Worm (Caenorhabditis elegans) whole organism, L2 larva: Measurements from ENCODE around the gene nspf-2.
"Not testable (repeated sequence)": the region's sequence is repeated elsewhere in the genome, so short reads cannot be mapped to it uniquely, and the experiment has no call there.

Source experiments
- C34F6.9 ChIP-seq: fragments of 150-350 bp; optimal IDR thresholded peaks from 2 replicates; lab custom pipeline; 2014; ENCODE audit warnings: missing biosample characterization, missing genetic modification characterization
- F13H6.1 ChIP-seq: sonication (generic microtip); optimal IDR thresholded peaks from 2 replicates; lab custom pipeline; 2016; ENCODE audit warnings: missing genetic modification characterization, missing compliant biosample characterization
- R02D3.7 ChIP-seq: fragments of 150-350 bp; optimal IDR thresholded peaks from 2 replicates; lab custom pipeline; 2014; ENCODE audit warnings: missing biosample characterization, missing genetic modification characterization
- aly-2 ChIP-seq: fragments of 150-350 bp; optimal IDR thresholded peaks from 2 replicates; lab custom pipeline; 2014; ENCODE audit warnings: missing biosample characterization, missing genetic modification characterization
- ama-1 ChIP-seq: fragments of 150-350 bp; optimal IDR thresholded peaks from 2 replicates; lab custom pipeline; 2018; ENCODE audit warnings: inconsistent platforms
- blmp-1 ChIP-seq: sonication (generic microtip); optimal IDR thresholded peaks from 2 replicates; lab custom pipeline; 2017; ENCODE audit warnings: missing genetic modification characterization, mild to moderate bottlenecking, missing compliant biosample characterization, antibody characterized with exemption, moderate library complexity; ENCODE audit not compliant: insufficient read depth
- ceh-16 ChIP-seq: fragments of 150-350 bp; optimal IDR thresholded peaks from 2 replicates; lab custom pipeline; 2014; ENCODE audit warnings: missing biosample characterization, missing genetic modification characterization
- crh-2 ChIP-seq: sonication (generic microtip); optimal IDR thresholded peaks from 2 replicates; lab custom pipeline; 2017; ENCODE audit warnings: missing biosample characterization, missing genetic modification characterization
- elt-3 ChIP-seq: sonication (generic microtip); optimal IDR thresholded peaks from 2 replicates; lab custom pipeline; 2017; ENCODE audit warnings: missing biosample characterization, missing genetic modification characterization
- fos-1 ChIP-seq: fragments of 150-350 bp; optimal IDR thresholded peaks from 2 replicates; lab custom pipeline; 2014; ENCODE audit warnings: missing biosample characterization, missing genetic modification characterization
- gmeb-1 ChIP-seq: fragments of 150-350 bp; optimal IDR thresholded peaks from 2 replicates; lab custom pipeline; 2014; ENCODE audit warnings: missing biosample characterization, missing genetic modification characterization
- lin-11 ChIP-seq: fragments of 150-350 bp; sonication (generic microtip); optimal IDR thresholded peaks from 2 replicates; lab custom pipeline; 2014; ENCODE audit warnings: missing biosample characterization, missing genetic modification characterization, inconsistent platforms, mixed read lengths
- lin-13 ChIP-seq: fragments of 150-350 bp; optimal IDR thresholded peaks from 2 replicates; lab custom pipeline; 2014; ENCODE audit warnings: missing biosample characterization, missing genetic modification reagents, missing genetic modification characterization
- lsy-2 ChIP-seq, 2 experiments: fragments of 150-350 bp in 1 of 2; sonication (generic microtip) in 1 of 2; optimal IDR thresholded peaks; 2 replicates each; lab custom pipeline; 2014 to 2017; ENCODE audit warnings: missing biosample characterization in 2 of 2, missing genetic modification characterization in 2 of 2
- mab-5 ChIP-seq: fragments of 150-350 bp; optimal IDR thresholded peaks from 2 replicates; lab custom pipeline; 2014; ENCODE audit warnings: missing biosample characterization, missing genetic modification characterization
- mbf-1 ChIP-seq: sonication (generic microtip); optimal IDR thresholded peaks from 2 replicates; lab custom pipeline; 2017; ENCODE audit warnings: missing biosample characterization, missing genetic modification characterization
- nhr-10 ChIP-seq: sonication (generic microtip); optimal IDR thresholded peaks from 2 replicates; lab custom pipeline; 2017; ENCODE audit warnings: missing biosample characterization, missing genetic modification characterization
- nhr-11 ChIP-seq: fragments of 150-350 bp; optimal IDR thresholded peaks from 2 replicates; lab custom pipeline; 2014; ENCODE audit warnings: missing biosample characterization, missing genetic modification characterization
- nhr-21 ChIP-seq: fragments of 150-350 bp; optimal IDR thresholded peaks from 2 replicates; lab custom pipeline; 2014; ENCODE audit warnings: missing biosample characterization, missing genetic modification characterization
- nhr-23 ChIP-seq: fragments of 150-350 bp; optimal IDR thresholded peaks from 2 replicates; lab custom pipeline; 2014; ENCODE audit warnings: missing biosample characterization, missing genetic modification reagents, missing genetic modification characterization
- nhr-237 ChIP-seq: fragments of 150-350 bp; optimal IDR thresholded peaks from 2 replicates; lab custom pipeline; 2014; ENCODE audit warnings: missing biosample characterization, missing genetic modification characterization
- nhr-25 ChIP-seq: fragments of 150-350 bp; sonication (generic microtip); optimal IDR thresholded peaks from 3 replicates; lab custom pipeline; 2014; ENCODE audit warnings: missing biosample characterization, missing genetic modification characterization
- nhr-6 ChIP-seq: fragments of 150-350 bp; optimal IDR thresholded peaks from 2 replicates; lab custom pipeline; 2014; ENCODE audit warnings: missing biosample characterization, missing genetic modification characterization
- nhr-77 ChIP-seq: fragments of 150-350 bp; optimal IDR thresholded peaks from 2 replicates; lab custom pipeline; 2014; ENCODE audit warnings: missing biosample characterization, missing genetic modification characterization
- peb-1 ChIP-seq: fragments of 150-350 bp; optimal IDR thresholded peaks from 2 replicates; lab custom pipeline; 2014; ENCODE audit warnings: missing biosample characterization, missing genetic modification characterization
- sem-4 ChIP-seq: fragments of 150-350 bp; optimal IDR thresholded peaks from 2 replicates; lab custom pipeline; 2014; ENCODE audit warnings: missing biosample characterization, missing genetic modification reagents, missing genetic modification characterization
- sma-3 ChIP-seq: sonication (generic microtip); optimal IDR thresholded peaks from 2 replicates; lab custom pipeline; 2016; ENCODE audit warnings: missing genetic modification reagents, missing genetic modification characterization, missing compliant biosample characterization
- sma-9 ChIP-seq, 2 experiments: fragments of 150-350 bp in 1 of 2; sonication (generic microtip) in 1 of 2; optimal IDR thresholded peaks; 2 replicates each; lab custom pipeline; 2014 to 2016; ENCODE audit warnings: missing genetic modification characterization in 2 of 2, mild to moderate bottlenecking in 1 of 2, missing biosample characterization in 1 of 2, missing compliant biosample characterization in 1 of 2, missing genetic modification reagents in 1 of 2, moderate library complexity in 1 of 2
- snpc-4 ChIP-seq: fragments of 150-350 bp; optimal IDR thresholded peaks from 2 replicates; lab custom pipeline; 2014; ENCODE audit warnings: missing biosample characterization, missing genetic modification characterization
- unc-39 ChIP-seq: fragments of 150-350 bp; optimal IDR thresholded peaks from 2 replicates; lab custom pipeline; 2014; ENCODE audit warnings: missing biosample characterization, missing genetic modification characterization
- zag-1 ChIP-seq: fragments of 150-350 bp; optimal IDR thresholded peaks from 2 replicates; lab custom pipeline; 2014; ENCODE audit warnings: missing biosample characterization, missing genetic modification characterization
- ztf-1 ChIP-seq: fragments of 200-800 bp; sonication (Bioruptor generic); conservative IDR thresholded peaks from 2 replicates; pipeline ENCODE4 v1.3.6; 2022; ENCODE audit warnings: missing genetic modification characterization, missing compliant biosample characterization
- ztf-11 ChIP-seq: sonication (generic microtip); optimal IDR thresholded peaks from 2 replicates; lab custom pipeline; 2017; ENCODE audit warnings: missing biosample characterization, missing genetic modification characterization

The nspf-2 gene

DNA sequence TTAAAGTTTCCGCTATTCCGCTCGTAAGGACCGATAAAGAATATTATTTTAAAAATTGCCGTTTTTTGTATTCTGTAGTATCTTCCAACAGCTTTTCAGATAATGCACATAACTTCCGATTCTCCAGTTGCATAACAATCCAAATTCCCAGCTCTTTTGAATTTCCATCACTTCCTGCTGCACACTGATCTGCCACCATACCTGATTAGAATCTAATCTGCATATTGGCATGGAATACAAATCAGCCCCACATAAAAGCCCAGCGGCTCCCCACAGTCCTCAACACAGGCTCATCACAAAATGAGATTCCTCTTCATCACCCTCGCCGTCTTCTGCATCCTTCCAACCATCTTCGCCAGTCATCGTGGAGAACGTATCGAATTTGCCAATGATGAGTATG is at the start of gene nspf-2:
TSS of gene nspf-2 (plus strand) at position 301 of the 400 bp plus-strand sequence.
- TF ChIP-seq sma-3; aly-2 (tag; lab: Kevin White, UChicago); nhr-11 (tag; lab: Kevin White, UChicago): not testable (repeated sequence)

DNA sequence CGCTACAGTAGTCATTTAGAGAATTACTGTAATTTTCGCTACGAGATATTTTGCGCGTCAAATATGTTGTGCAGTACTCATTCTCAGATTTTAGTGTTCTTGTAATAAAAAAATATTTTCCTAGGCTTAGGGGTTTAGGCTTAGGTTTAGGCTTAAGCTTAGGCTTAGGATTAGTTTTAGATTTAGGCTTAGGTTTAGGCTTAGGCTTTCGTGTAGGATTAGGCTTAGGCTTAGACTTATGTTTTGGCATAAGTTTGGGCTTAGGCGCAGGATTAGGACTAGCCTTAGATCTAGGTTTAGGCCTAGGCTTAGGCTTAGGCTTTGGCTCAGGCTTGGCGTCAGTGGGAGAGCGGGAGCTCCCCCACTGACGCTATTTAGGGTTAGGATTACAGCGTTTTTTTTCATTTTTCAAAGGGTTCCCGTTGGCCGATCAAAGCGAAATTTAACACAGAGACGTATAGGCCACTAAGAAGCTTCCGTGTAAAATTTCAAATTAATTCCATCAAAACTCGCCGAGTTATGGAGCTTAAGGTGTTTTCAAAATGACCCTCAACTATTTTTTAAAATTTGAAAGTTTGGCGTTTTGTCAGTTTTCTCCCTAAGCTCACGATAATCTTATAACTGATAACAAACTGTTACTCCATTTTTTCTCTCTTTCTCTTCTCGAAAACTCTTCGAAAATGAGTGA is 49.2 kb upstream of the nspf-2 start, which contains the start of gene F22E5.8:
TSS of gene F22E5.8 (plus strand) at position 638 of the 688 bp plus-strand sequence.
- TF ChIP-seq fos-1; ama-1 (lab: Kevin White, UChicago); F13H6.1 (tag; lab: Kevin White, UChicago): not testable (repeated sequence)
- TF ChIP-seq, all 48 proteins: peak for 0; not testable (repeated sequence) for 48

DNA sequence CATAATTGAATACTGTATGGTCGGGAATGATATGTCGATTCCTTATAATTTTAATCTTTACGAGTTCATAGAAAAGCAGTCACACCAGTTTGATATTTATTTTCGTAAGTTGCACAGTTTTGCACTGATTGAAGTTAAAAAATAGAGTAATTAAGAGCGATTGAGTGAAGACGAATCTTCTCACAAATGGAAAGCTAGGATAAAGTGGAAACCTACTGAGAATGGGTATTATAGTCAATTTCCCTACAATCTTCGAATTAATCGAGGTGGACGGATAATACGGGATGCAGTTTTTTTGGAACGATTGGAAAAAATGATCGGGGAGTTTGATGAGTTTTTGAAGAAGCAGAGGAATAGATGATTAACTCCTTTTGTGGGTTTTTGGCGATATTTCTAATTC is 47.7 kb upstream of the nspf-2 start, which contains the start of gene F22E5.23:
TSS of gene F22E5.23 (plus strand) at position 301 of the 400 bp plus-strand sequence.
- TF ChIP-seq nhr-237: no peak
- no peak for TF ChIP-seq ama-1 (lab: Kevin White, UChicago)
- TF ChIP-seq zag-1 (tag; lab: Kevin White, UChicago): no peak
- TF ChIP-seq mbf-1 (tag; lab: Kevin White, UChicago): no peak
- TF ChIP-seq nhr-6 (tag; lab: Kevin White, UChicago): no peak
- no peak for TF ChIP-seq lin-11 (tag; lab: Kevin White, UChicago)
- TF ChIP-seq ceh-16: no peak
- no peak for TF ChIP-seq sma-9 (GFP tag; optimal IDR thresholded peaks at IDR 0.05; lab: Kevin White, UChicago)
- no peak for TF ChIP-seq sma-9 (tag; optimal IDR thresholded peaks at IDR 0.05; lab: Kevin White, UChicago)
- no peak for TF ChIP-seq nhr-23
- no peak for TF ChIP-seq elt-3 (tag; lab: Kevin White, UChicago)
- no peak for TF ChIP-seq nhr-11 (tag; lab: Kevin White, UChicago)
- no peak for TF ChIP-seq fos-1
- no peak for TF ChIP-seq nhr-25 (tag; lab: Kevin White, UChicago)
- no peak for TF ChIP-seq lsy-2 (tag; optimal IDR thresholded peaks at IDR 0.05; lab: Kevin White, UChicago)
- TF ChIP-seq snpc-4 (tag; lab: Kevin White, UChicago): no peak
- TF ChIP-seq crh-2 (tag; lab: Kevin White, UChicago): no peak
- no peak for TF ChIP-seq nhr-77 (tag; lab: Kevin White, UChicago)
- no peak for TF ChIP-seq blmp-1
- TF ChIP-seq R02D3.7 (tag; lab: Kevin White, UChicago): no peak

DNA sequence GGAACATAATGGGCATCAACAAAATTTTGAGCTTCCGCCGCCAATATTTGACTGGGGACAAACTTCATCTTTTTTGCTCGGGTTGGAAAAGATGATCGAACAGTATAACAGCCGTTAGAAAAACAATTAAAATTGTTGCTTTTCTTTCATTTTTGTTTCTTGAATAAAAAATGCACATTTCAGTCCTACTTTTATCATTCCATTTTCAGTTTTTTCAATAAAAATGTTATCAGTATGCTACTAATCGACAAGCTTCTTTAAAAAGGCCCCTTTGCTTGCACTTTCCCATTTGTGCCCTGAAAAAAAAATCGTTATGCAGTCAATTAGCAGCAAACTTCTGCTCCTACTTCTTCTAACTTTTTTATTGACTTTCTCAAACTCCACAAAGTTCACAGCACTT is 46.9 kb upstream of the nspf-2 start, which contains the start of gene F22E5.7:
TSS of gene F22E5.7 (plus strand) at position 301 of the 400 bp plus-strand sequence.
- TF ChIP-seq unc-39 (tag; lab: Kevin White, UChicago) (no peak), ztf-1 (GFP tag; lab: Robert Waterston, UW) (no peak), mab-5 (tag; lab: Kevin White, UChicago) (no peak), gmeb-1 (tag; lab: Kevin White, UChicago) (no peak), crh-2 (tag; lab: Kevin White, UChicago) (no peak), aly-2 (tag; lab: Kevin White, UChicago) (no peak), ceh-16 (no peak)

DNA sequence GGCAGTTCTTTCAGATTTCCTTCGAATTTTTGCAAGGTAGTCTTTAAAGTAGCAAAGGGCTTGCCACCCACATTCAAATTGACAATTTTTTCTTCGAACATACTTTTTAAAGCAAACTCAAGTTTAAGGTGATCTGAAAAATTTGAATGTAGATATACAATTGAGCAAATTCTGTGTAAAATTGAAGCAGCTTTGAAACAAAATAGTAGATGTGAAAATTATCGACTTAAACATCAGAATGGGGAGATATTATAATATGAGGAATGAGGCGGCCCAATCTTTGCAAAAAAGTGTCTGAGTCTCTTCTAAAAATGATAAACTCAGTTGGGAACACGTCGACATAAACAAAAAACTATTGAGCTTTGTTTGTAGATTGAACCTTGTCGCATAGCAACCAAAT is 44.2 kb upstream of the nspf-2 start, which contains the start of gene F22E5.11:
TSS of gene F22E5.11 (minus strand) at position 101 of the 400 bp plus-strand sequence.
- TF ChIP-seq nhr-21 (tag; lab: Kevin White, UChicago): no peak
- TF ChIP-seq ztf-1 (GFP tag; lab: Robert Waterston, UW): no peak
- no peak for TF ChIP-seq elt-3 (tag; lab: Kevin White, UChicago)
- TF ChIP-seq nhr-23: no peak
- no peak for TF ChIP-seq sem-4 (tag; lab: Kevin White, UChicago)
- TF ChIP-seq nhr-11 (tag; lab: Kevin White, UChicago): no peak
- no peak for TF ChIP-seq gmeb-1 (tag; lab: Kevin White, UChicago)
- TF ChIP-seq zag-1 (tag; lab: Kevin White, UChicago): no peak
- TF ChIP-seq ztf-11: no peak
- TF ChIP-seq lin-11 (tag; lab: Kevin White, UChicago): no peak
- TF ChIP-seq mbf-1 (tag; lab: Kevin White, UChicago): no peak
- TF ChIP-seq peb-1 (tag; lab: Kevin White, UChicago): no peak
- TF ChIP-seq nhr-6 (tag; lab: Kevin White, UChicago): no peak
- TF ChIP-seq C34F6.9 (tag; lab: Kevin White, UChicago): no peak
- TF ChIP-seq nhr-10 (tag; lab: Kevin White, UChicago): no peak
- TF ChIP-seq aly-2 (tag; lab: Kevin White, UChicago): no peak
- no peak for TF ChIP-seq lsy-2 (tag; optimal IDR thresholded peaks at IDR 0.05; lab: Kevin White, UChicago)
- TF ChIP-seq lin-13 (GFP tag; lab: Kevin White, UChicago): no peak
- TF ChIP-seq, all 48 proteins: peak for 0
